Worm (Caenorhabditis elegans) whole organism, L2 larva: ENCODE data around the gene srh-44.
"Not testable (repeated sequence)": the region's sequence is repeated elsewhere in the genome, so short reads cannot be mapped to it uniquely, and the experiment has no call there.

Experiments used
- C34F6.9 ChIP-seq: fragments of 150-350 bp; optimal IDR thresholded peaks from 2 replicates; lab custom pipeline; 2014; ENCODE audit warnings: missing biosample characterization, missing genetic modification characterization
- F13H6.1 ChIP-seq: sonication (generic microtip); optimal IDR thresholded peaks from 2 replicates; lab custom pipeline; 2016; ENCODE audit warnings: missing genetic modification characterization, missing compliant biosample characterization
- Y55F3AM.14 ChIP-seq: fragments of 200-800 bp; sonication (Bioruptor generic); optimal IDR thresholded peaks from 2 replicates; lab custom pipeline; 2018; ENCODE audit warnings: mild to moderate bottlenecking, missing genetic modification characterization, missing compliant biosample characterization
- ZK546.5 ChIP-seq: sonication (generic microtip); optimal IDR thresholded peaks from 2 replicates; lab custom pipeline; 2017; ENCODE audit warnings: missing biosample characterization, missing genetic modification characterization
- alr-1 ChIP-seq: fragments of 150-350 bp; optimal IDR thresholded peaks from 2 replicates; lab custom pipeline; 2014; ENCODE audit warnings: missing biosample characterization, missing genetic modification characterization
- aly-2 ChIP-seq: fragments of 150-350 bp; optimal IDR thresholded peaks from 2 replicates; lab custom pipeline; 2014; ENCODE audit warnings: missing biosample characterization, missing genetic modification characterization
- blmp-1 ChIP-seq: sonication (generic microtip); optimal IDR thresholded peaks from 2 replicates; lab custom pipeline; 2017; ENCODE audit warnings: missing genetic modification characterization, mild to moderate bottlenecking, missing compliant biosample characterization, antibody characterized with exemption, moderate library complexity; ENCODE audit not compliant: insufficient read depth
- ceh-16 ChIP-seq: fragments of 150-350 bp; optimal IDR thresholded peaks from 2 replicates; lab custom pipeline; 2014; ENCODE audit warnings: missing biosample characterization, missing genetic modification characterization
- ceh-82 ChIP-seq: fragments of 150-350 bp; optimal IDR thresholded peaks from 2 replicates; lab custom pipeline; 2014; ENCODE audit warnings: missing biosample characterization, missing genetic modification characterization
- crh-2 ChIP-seq: sonication (generic microtip); optimal IDR thresholded peaks from 2 replicates; lab custom pipeline; 2017; ENCODE audit warnings: missing biosample characterization, missing genetic modification characterization
- egl-27 ChIP-seq: sonication (generic microtip); optimal IDR thresholded peaks from 3 replicates; lab custom pipeline; 2017; ENCODE audit warnings: missing biosample characterization, missing genetic modification reagents, missing genetic modification characterization
- elt-1 ChIP-seq: fragments of 150-350 bp; optimal IDR thresholded peaks from 2 replicates; lab custom pipeline; 2014; ENCODE audit warnings: missing biosample characterization, missing genetic modification characterization
- elt-3 ChIP-seq: sonication (generic microtip); optimal IDR thresholded peaks from 2 replicates; lab custom pipeline; 2017; ENCODE audit warnings: missing biosample characterization, missing genetic modification characterization
- fos-1 ChIP-seq: fragments of 150-350 bp; optimal IDR thresholded peaks from 2 replicates; lab custom pipeline; 2014; ENCODE audit warnings: missing biosample characterization, missing genetic modification characterization
- gmeb-1 ChIP-seq: fragments of 150-350 bp; optimal IDR thresholded peaks from 2 replicates; lab custom pipeline; 2014; ENCODE audit warnings: missing biosample characterization, missing genetic modification characterization
- lin-11 ChIP-seq: fragments of 150-350 bp; sonication (generic microtip); optimal IDR thresholded peaks from 2 replicates; lab custom pipeline; 2014; ENCODE audit warnings: missing biosample characterization, missing genetic modification characterization, inconsistent platforms, mixed read lengths
- lin-13 ChIP-seq: fragments of 150-350 bp; optimal IDR thresholded peaks from 2 replicates; lab custom pipeline; 2014; ENCODE audit warnings: missing biosample characterization, missing genetic modification reagents, missing genetic modification characterization
- lin-39 ChIP-seq: fragments of 150-350 bp; optimal IDR thresholded peaks from 2 replicates; lab custom pipeline; 2014; ENCODE audit warnings: missing biosample characterization, missing genetic modification reagents, missing genetic modification characterization
- lsy-2 ChIP-seq, 2 experiments: fragments of 150-350 bp in 1 of 2; sonication (generic microtip) in 1 of 2; optimal IDR thresholded peaks; 2 replicates each; lab custom pipeline; 2014 to 2017; ENCODE audit warnings: missing biosample characterization in 2 of 2, missing genetic modification characterization in 2 of 2
- mab-5 ChIP-seq: fragments of 150-350 bp; optimal IDR thresholded peaks from 2 replicates; lab custom pipeline; 2014; ENCODE audit warnings: missing biosample characterization, missing genetic modification characterization
- mdl-1 ChIP-seq, 2 experiments: fragments of 150-350 bp in 1 of 2; sonication (generic microtip) in 1 of 2; optimal IDR thresholded peaks; 2 replicates each; lab custom pipeline; 2017; ENCODE audit warnings: missing biosample characterization in 2 of 2, missing genetic modification characterization in 2 of 2
- nhr-10 ChIP-seq: sonication (generic microtip); optimal IDR thresholded peaks from 2 replicates; lab custom pipeline; 2017; ENCODE audit warnings: missing biosample characterization, missing genetic modification characterization
- nhr-11 ChIP-seq: fragments of 150-350 bp; optimal IDR thresholded peaks from 2 replicates; lab custom pipeline; 2014; ENCODE audit warnings: missing biosample characterization, missing genetic modification characterization
- nhr-12 ChIP-seq: fragments of 150-350 bp; optimal IDR thresholded peaks from 2 replicates; lab custom pipeline; 2014; ENCODE audit warnings: missing biosample characterization, missing genetic modification characterization
- nhr-129 ChIP-seq: fragments of 150-350 bp; optimal IDR thresholded peaks from 2 replicates; lab custom pipeline; 2014; ENCODE audit warnings: missing biosample characterization, missing genetic modification characterization
- nhr-21 ChIP-seq: fragments of 150-350 bp; optimal IDR thresholded peaks from 2 replicates; lab custom pipeline; 2014; ENCODE audit warnings: missing biosample characterization, missing genetic modification characterization
- nhr-23 ChIP-seq: fragments of 150-350 bp; optimal IDR thresholded peaks from 2 replicates; lab custom pipeline; 2014; ENCODE audit warnings: missing biosample characterization, missing genetic modification reagents, missing genetic modification characterization
- nhr-237 ChIP-seq: fragments of 150-350 bp; optimal IDR thresholded peaks from 2 replicates; lab custom pipeline; 2014; ENCODE audit warnings: missing biosample characterization, missing genetic modification characterization
- nhr-25 ChIP-seq: fragments of 150-350 bp; sonication (generic microtip); optimal IDR thresholded peaks from 3 replicates; lab custom pipeline; 2014; ENCODE audit warnings: missing biosample characterization, missing genetic modification characterization
- nhr-6 ChIP-seq: fragments of 150-350 bp; optimal IDR thresholded peaks from 2 replicates; lab custom pipeline; 2014; ENCODE audit warnings: missing biosample characterization, missing genetic modification characterization
- nhr-77 ChIP-seq: fragments of 150-350 bp; optimal IDR thresholded peaks from 2 replicates; lab custom pipeline; 2014; ENCODE audit warnings: missing biosample characterization, missing genetic modification characterization
- peb-1 ChIP-seq: fragments of 150-350 bp; optimal IDR thresholded peaks from 2 replicates; lab custom pipeline; 2014; ENCODE audit warnings: missing biosample characterization, missing genetic modification characterization
- sem-4 ChIP-seq: fragments of 150-350 bp; optimal IDR thresholded peaks from 2 replicates; lab custom pipeline; 2014; ENCODE audit warnings: missing biosample characterization, missing genetic modification reagents, missing genetic modification characterization
- sma-3 ChIP-seq: sonication (generic microtip); optimal IDR thresholded peaks from 2 replicates; lab custom pipeline; 2016; ENCODE audit warnings: missing genetic modification reagents, missing genetic modification characterization, missing compliant biosample characterization
- sma-9 ChIP-seq, 2 experiments: fragments of 150-350 bp in 1 of 2; sonication (generic microtip) in 1 of 2; optimal IDR thresholded peaks; 2 replicates each; lab custom pipeline; 2014 to 2016; ENCODE audit warnings: missing genetic modification characterization in 2 of 2, mild to moderate bottlenecking in 1 of 2, missing biosample characterization in 1 of 2, missing compliant biosample characterization in 1 of 2, missing genetic modification reagents in 1 of 2, moderate library complexity in 1 of 2
- snpc-4 ChIP-seq: fragments of 150-350 bp; optimal IDR thresholded peaks from 2 replicates; lab custom pipeline; 2014; ENCODE audit warnings: missing biosample characterization, missing genetic modification characterization
- unc-55 ChIP-seq: fragments of 150-350 bp; sonication (generic microtip); optimal IDR thresholded peaks from 3 replicates; lab custom pipeline; 2014; ENCODE audit warnings: missing biosample characterization, missing genetic modification reagents, missing genetic modification characterization
- unc-62 ChIP-seq: fragments of 150-350 bp; optimal IDR thresholded peaks from 2 replicates; lab custom pipeline; 2014; ENCODE audit warnings: missing biosample characterization, missing genetic modification reagents, missing genetic modification characterization
- zag-1 ChIP-seq: fragments of 150-350 bp; optimal IDR thresholded peaks from 2 replicates; lab custom pipeline; 2014; ENCODE audit warnings: missing biosample characterization, missing genetic modification characterization
- ztf-1 ChIP-seq: fragments of 200-800 bp; sonication (Bioruptor generic); conservative IDR thresholded peaks from 2 replicates; pipeline ENCODE4 v1.3.6; 2022; ENCODE audit warnings: missing genetic modification characterization, missing compliant biosample characterization
- ztf-11 ChIP-seq: sonication (generic microtip); optimal IDR thresholded peaks from 2 replicates; lab custom pipeline; 2017; ENCODE audit warnings: missing biosample characterization, missing genetic modification characterization
- ztf-4 ChIP-seq: fragments of 150-350 bp; optimal IDR thresholded peaks from 2 replicates; lab custom pipeline; 2014; ENCODE audit warnings: missing biosample characterization, missing genetic modification characterization

Gene srh-44

DNA sequence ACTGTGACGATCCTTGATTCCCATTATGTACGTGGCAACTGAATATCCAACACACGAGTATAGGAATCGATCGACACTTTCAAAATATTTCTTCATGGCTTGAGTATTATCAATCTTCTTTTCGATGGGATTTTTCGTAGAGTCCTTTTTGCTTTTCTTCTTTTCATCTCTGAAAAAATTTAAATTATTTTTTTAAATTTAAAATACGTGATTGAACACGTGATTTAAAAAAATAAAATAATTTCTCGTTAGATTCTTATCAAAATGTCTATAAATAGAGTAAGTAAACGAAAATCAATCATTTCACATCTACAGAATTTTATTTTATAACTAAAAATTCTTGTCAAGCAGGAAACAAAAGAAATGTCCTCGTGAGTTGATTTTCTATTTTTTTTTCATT, 6.4 kb downstream of the srh-44 start, which contains the start of gene Y62F5A.10:
Gene Y62F5A.10, plus strand, starts transcription at position 301 of the 400 bp plus-strand sequence.
- TF ChIP-seq nhr-77 (tag; lab: Kevin White, UChicago), result no peak
- TF ChIP-seq snpc-4 (tag; lab: Kevin White, UChicago), result no peak
- no peak for TF ChIP-seq fos-1 (tag; lab: Kevin White, UChicago)
- TF ChIP-seq ceh-82 (tag; lab: Kevin White, UChicago), result no peak
- no peak for TF ChIP-seq nhr-11 (tag; lab: Kevin White, UChicago)
- no peak for TF ChIP-seq alr-1
- no peak for TF ChIP-seq nhr-237 (tag; lab: Kevin White, UChicago)
- TF ChIP-seq mdl-1 (tag; optimal IDR thresholded peaks at IDR 0.05; lab: Kevin White, UChicago), result no peak
- TF ChIP-seq crh-2 (tag; lab: Kevin White, UChicago), result no peak
- no peak for TF ChIP-seq unc-62 (GFP tag; lab: Kevin White, UChicago)
- no peak for TF ChIP-seq ztf-1
- no peak for TF ChIP-seq C34F6.9 (tag; lab: Kevin White, UChicago)
- TF ChIP-seq sma-9 (GFP tag; optimal IDR thresholded peaks at IDR 0.05; lab: Kevin White, UChicago), result no peak
- TF ChIP-seq sma-9 (tag; optimal IDR thresholded peaks at IDR 0.05; lab: Kevin White, UChicago), result no peak
- TF ChIP-seq, all 48 proteins: peak for 0

- no peak for TF ChIP-seq nhr-12
- no peak for TF ChIP-seq fos-1 (tag; lab: Kevin White, UChicago)
- no peak for TF ChIP-seq nhr-23 (tag; lab: Kevin White, UChicago)
- TF ChIP-seq sma-9 (GFP tag; optimal IDR thresholded peaks at IDR 0.05; lab: Kevin White, UChicago), result no peak
- TF ChIP-seq sma-9 (tag; optimal IDR thresholded peaks at IDR 0.05; lab: Kevin White, UChicago), result no peak
- TF ChIP-seq ZK546.5 (tag; lab: Kevin White, UChicago), result no peak
- TF ChIP-seq sem-4 (tag; lab: Kevin White, UChicago), result no peak
- TF ChIP-seq crh-2 (tag; lab: Kevin White, UChicago), result no peak
- TF ChIP-seq nhr-11 (tag; lab: Kevin White, UChicago), result no peak
- TF ChIP-seq ceh-16, result no peak
- TF ChIP-seq unc-55, result no peak
- no peak for TF ChIP-seq elt-3 (tag; lab: Kevin White, UChicago)
- no peak for TF ChIP-seq blmp-1 (tag; lab: Kevin White, UChicago)
- TF ChIP-seq lin-11 (tag; lab: Kevin White, UChicago), result no peak
Measured at ce11 chrII:11526954-11527353, 12.1 kb downstream of the srh-44 start, which contains the start of gene age-1. age-1 (minus strand) TSS chrII:11527054.

DNA sequence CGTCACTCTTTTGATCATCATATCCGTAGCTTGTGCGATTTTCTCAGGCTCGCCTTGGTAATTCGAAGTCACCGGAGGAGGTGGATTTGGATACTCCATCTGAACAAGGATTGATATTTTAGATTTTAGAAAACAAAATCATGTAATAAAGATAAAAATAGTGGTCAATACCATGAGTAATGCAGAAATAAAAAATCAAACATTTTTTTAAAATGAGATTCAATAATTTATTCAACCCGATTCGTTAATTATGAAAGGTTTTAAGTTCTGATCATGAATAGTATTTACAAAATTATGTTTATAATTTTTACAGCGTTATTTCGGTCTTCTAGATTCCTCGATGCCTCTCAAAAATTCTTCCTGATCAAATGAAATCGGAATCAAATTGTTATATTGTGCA, 18.8 kb downstream of the srh-44 start, which contains the start of gene mdt-8:
Gene mdt-8, minus strand, starts transcription at position 101 of the 400 bp plus-strand sequence.
- TF ChIP-seq snpc-4 (tag; lab: Kevin White, UChicago), result no peak
- no peak for TF ChIP-seq lin-13 (GFP tag; lab: Kevin White, UChicago)
- no peak for TF ChIP-seq ceh-16
- TF ChIP-seq nhr-10 (tag; lab: Kevin White, UChicago), result no peak
- TF ChIP-seq alr-1, result no peak
- TF ChIP-seq nhr-23 (tag; lab: Kevin White, UChicago), result no peak
- no peak for TF ChIP-seq elt-1 (tag; lab: Kevin White, UChicago)
- no peak for TF ChIP-seq ztf-11
- no peak for TF ChIP-seq unc-55
- no peak for TF ChIP-seq aly-2 (tag; lab: Kevin White, UChicago)
- no peak for TF ChIP-seq mdl-1 (tag; optimal IDR thresholded peaks at IDR 0.05; lab: Kevin White, UChicago)
- no peak for TF ChIP-seq nhr-237 (tag; lab: Kevin White, UChicago)
- TF ChIP-seq nhr-6 (tag; lab: Kevin White, UChicago), result no peak
- no peak for TF ChIP-seq lin-39 (tag; lab: Kevin White, UChicago)
- no peak for TF ChIP-seq sma-3 (GFP tag; lab: Kevin White, UChicago)
- no peak for TF ChIP-seq peb-1 (tag; lab: Kevin White, UChicago)
- TF ChIP-seq ztf-1, result no peak
- TF ChIP-seq elt-3 (tag; lab: Kevin White, UChicago), result no peak

ce11 chrII:11534429-11535099, 19.7 kb downstream of the srh-44 start, which contains the start of gene Y62F5A.12:
Y62F5A.12 (minus strand) TSS chrII:11534479.
- TF ChIP-seq nhr-129, result peak; percentile 69
- peak; percentile 89 for TF ChIP-seq F13H6.1 (tag; lab: Kevin White, UChicago)
- TF ChIP-seq egl-27 (tag; lab: Kevin White, UChicago), result peak; percentile 64
- peak; percentile 5 for TF ChIP-seq mab-5 (tag; lab: Kevin White, UChicago)
- peak; percentile 50 for TF ChIP-seq sem-4 (tag; lab: Kevin White, UChicago)
- TF ChIP-seq ceh-82 (tag; lab: Kevin White, UChicago), result peak; percentile 65
- TF ChIP-seq ztf-4 (tag; lab: Kevin White, UChicago), result peak; percentile 49
- peak; percentile 5 for TF ChIP-seq nhr-6 (tag; lab: Kevin White, UChicago)
- peak; percentile 12 for TF ChIP-seq fos-1 (tag; lab: Kevin White, UChicago)
- TF ChIP-seq nhr-25 (tag; lab: Kevin White, UChicago), result peak; percentile 52
- TF ChIP-seq zag-1 (tag; lab: Kevin White, UChicago), result peak; percentile 2
- peak; percentile 68 for TF ChIP-seq unc-55
- TF ChIP-seq lsy-2 (tag; optimal IDR thresholded peaks at IDR 0.05; lab: Kevin White, UChicago), result peak; percentile 59 to 81
- peak; percentile 86 for TF ChIP-seq gmeb-1 (tag; lab: Kevin White, UChicago)
- peak; percentile 62 for TF ChIP-seq C34F6.9 (tag; lab: Kevin White, UChicago)
- peak; percentile 39 for TF ChIP-seq lin-11 (tag; lab: Kevin White, UChicago)
- peak; percentile 73 for TF ChIP-seq Y55F3AM.14 (GFP tag; lab: Kevin White, UChicago)
- peak; percentile 10 for TF ChIP-seq snpc-4 (tag; lab: Kevin White, UChicago)
- peak; percentile 71 for TF ChIP-seq crh-2 (tag; lab: Kevin White, UChicago)
- peak; percentile 88 for TF ChIP-seq sma-9 (GFP tag; optimal IDR thresholded peaks at IDR 0.05; lab: Kevin White, UChicago)
- TF ChIP-seq sma-9 (tag; optimal IDR thresholded peaks at IDR 0.05; lab: Kevin White, UChicago), result not testable (repeated sequence)
- TF ChIP-seq mdl-1 (tag; optimal IDR thresholded peaks at IDR 0.05; lab: Kevin White, UChicago), result peak in 1 of 2 experiments; percentile 58
- TF ChIP-seq lin-13 (GFP tag; lab: Kevin White, UChicago), result peak; percentile 88
- peak; percentile 38 for TF ChIP-seq ZK546.5 (tag; lab: Kevin White, UChicago)
- peak; percentile 54 for TF ChIP-seq nhr-21 (tag; lab: Kevin White, UChicago)
- TF ChIP-seq sma-3 (GFP tag; lab: Kevin White, UChicago), result peak; percentile 94
